Worm (Caenorhabditis elegans): ENCODE measurements around the gene kin-9.

DNA sequence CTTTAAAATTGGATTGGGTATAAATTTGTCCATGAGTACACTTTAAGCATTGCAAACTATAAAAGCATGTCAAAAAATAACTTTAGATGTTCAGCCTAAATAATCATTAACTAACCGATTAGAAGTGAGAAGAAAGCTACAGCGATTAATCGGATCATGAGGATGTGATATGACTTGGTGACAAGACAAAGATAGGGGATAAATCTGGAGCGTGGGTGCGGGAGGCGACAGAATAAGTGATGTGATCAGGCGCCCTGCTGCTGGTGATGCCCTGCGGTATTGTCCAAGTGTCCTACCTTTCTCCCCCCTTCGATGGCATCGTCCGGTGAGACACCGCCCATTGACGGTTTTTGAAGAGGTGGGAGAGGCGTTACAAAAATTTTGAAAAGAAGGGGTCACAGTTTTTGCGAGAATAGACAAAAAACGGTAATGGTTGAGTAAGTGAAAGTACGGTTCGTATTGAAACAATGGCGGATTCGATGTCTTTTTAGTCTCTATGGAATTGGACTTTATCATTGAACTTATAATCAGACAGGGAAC lies 47.7 kb upstream of the kin-9 start, which contains the start of gene F41D9.2:
- TF ChIP-seq snpc-4 (tag; optimal IDR thresholded peaks at IDR 0.05) (no peak), pha-4 (tag; optimal IDR thresholded peaks at IDR 0.05) (no peak), cnd-1 (tag; optimal IDR thresholded peaks at IDR 0.05) (no peak), unc-62 (GFP tag; optimal IDR thresholded peaks at IDR 0.05) (no peak), nhr-12 (tag; optimal IDR thresholded peaks at IDR 0.05) (no peak), nhr-76 (tag; optimal IDR thresholded peaks at IDR 0.05) (no peak), nhr-237 (tag; optimal IDR thresholded peaks at IDR 0.05) (no peak), unc-120 (tag; optimal IDR thresholded peaks at IDR 0.05; ENCODE audit: poor library complexity, severe bottlenecking) (no peak)
